Fruit fly (Drosophila melanogaster) whole organism, embryonic: ENCODE measurements around the gene msps.

Experiments used
- ATbp ChIP-seq: fragments of 200-800 bp; sonication (Bioruptor generic); optimal IDR thresholded peaks from 2 replicates; lab custom pipeline; 2017; ENCODE audit warnings: missing biosample characterization, mild to moderate bottlenecking, missing genetic modification characterization, missing genetic modification reagents
- Aef1 ChIP-seq: fragments of 200-800 bp; sonication (Bioruptor generic); IDR thresholded peaks from 3 replicates; pipeline ENCODE4 v1.3.6; 2022; ENCODE audit warnings: missing biosample characterization, missing genetic modification characterization
- Asciz ChIP-seq: fragments of 200-800 bp; sonication (Bioruptor generic); optimal IDR thresholded peaks from 2 replicates; lab custom pipeline; 2017; ENCODE audit warnings: missing biosample characterization, mild to moderate bottlenecking, missing genetic modification characterization, missing genetic modification reagents
- CG10462 ChIP-seq: fragments of 200-800 bp; sonication (Bioruptor generic); optimal IDR thresholded peaks from 2 replicates; lab custom pipeline; 2016; ENCODE audit warnings: missing biosample characterization, missing genetic modification characterization
- CG10565 ChIP-seq: fragments of 200-800 bp; sonication (Bioruptor generic); optimal IDR thresholded peaks from 3 replicates; lab custom pipeline; 2016; ENCODE audit warnings: missing biosample characterization, mild to moderate bottlenecking, missing genetic modification characterization
- CG10654 ChIP-seq: fragments of 200-800 bp; sonication (Bioruptor generic); optimal IDR thresholded peaks from 2 replicates; lab custom pipeline; 2016; ENCODE audit warnings: missing biosample characterization, missing genetic modification characterization
- CG11723 ChIP-seq: fragments of 200-800 bp; sonication (Bioruptor generic); optimal IDR thresholded peaks from 2 replicates; lab custom pipeline; 2017; ENCODE audit warnings: missing biosample characterization, mild to moderate bottlenecking, missing genetic modification characterization
- CG15269 ChIP-seq: fragments of 200-800 bp; sonication (Bioruptor generic); optimal IDR thresholded peaks from 2 replicates; lab custom pipeline; 2018; ENCODE audit warnings: missing biosample characterization, mild to moderate bottlenecking, missing genetic modification characterization, moderate library complexity
- CG1529 ChIP-seq: fragments of 200-800 bp; sonication (Bioruptor generic); optimal IDR thresholded peaks from 3 replicates; lab custom pipeline; 2018; ENCODE audit warnings: missing biosample characterization, missing genetic modification characterization
- CG16779 ChIP-seq: fragments of 200-800 bp; sonication (Bioruptor generic); IDR thresholded peaks from 2 replicates; pipeline ENCODE4 v1.3.6; 2022; ENCODE audit warnings: missing biosample characterization, missing genetic modification characterization
- CG16815 ChIP-seq: fragments of 200-800 bp; sonication (Bioruptor generic); optimal IDR thresholded peaks from 3 replicates; lab custom pipeline; 2017; ENCODE audit warnings: missing biosample characterization, mild to moderate bottlenecking, missing genetic modification characterization
- CG16863 ChIP-seq: fragments of 200-800 bp; sonication (Bioruptor generic); optimal IDR thresholded peaks from 3 replicates; lab custom pipeline; 2016; ENCODE audit warnings: missing biosample characterization, missing genetic modification characterization
- CG17361 ChIP-seq: fragments of 200-800 bp; sonication (Bioruptor generic); IDR thresholded peaks from 3 replicates; pipeline ENCODE4 v1.3.6; 2022; ENCODE audit warnings: missing biosample characterization, missing genetic modification characterization
- CG17568 ChIP-seq: fragments of 200-800 bp; sonication (Bioruptor generic); optimal IDR thresholded peaks from 2 replicates; lab custom pipeline; 2018; ENCODE audit warnings: missing biosample characterization, mild to moderate bottlenecking, missing genetic modification characterization, moderate library complexity
- CG17912 ChIP-seq: fragments of 200-800 bp; sonication (Bioruptor generic); optimal IDR thresholded peaks from 2 replicates; lab custom pipeline; 2018; ENCODE audit warnings: missing biosample characterization, mild to moderate bottlenecking, missing genetic modification characterization
- CG2712 ChIP-seq: fragments of 200-800 bp; optimal IDR thresholded peaks from 3 replicates; lab custom pipeline; 2019; ENCODE audit warnings: missing biosample characterization, mild to moderate bottlenecking, missing genetic modification characterization, moderate library complexity
- CG30431 ChIP-seq: fragments of 200-800 bp; sonication (Bioruptor generic); optimal IDR thresholded peaks from 2 replicates; lab custom pipeline; 2017; ENCODE audit warnings: missing biosample characterization, missing genetic modification characterization
- CG31365 ChIP-seq: fragments of 200-800 bp; sonication (Bioruptor generic); optimal IDR thresholded peaks from 2 replicates; lab custom pipeline; 2018; ENCODE audit warnings: missing biosample characterization, mild to moderate bottlenecking, missing genetic modification characterization
- CG33213 ChIP-seq: fragments of 200-800 bp; sonication (Bioruptor generic); optimal IDR thresholded peaks from 3 replicates; lab custom pipeline; 2016; ENCODE audit warnings: missing biosample characterization, missing genetic modification characterization
- CG33557 ChIP-seq: fragments of 200-800 bp; sonication (Bioruptor generic); optimal IDR thresholded peaks from 2 replicates; lab custom pipeline; 2019; ENCODE audit warnings: missing biosample characterization, mild to moderate bottlenecking, missing genetic modification characterization, moderate library complexity
- CG3407 ChIP-seq: fragments of 200-800 bp; sonication (Bioruptor generic); optimal IDR thresholded peaks from 2 replicates; lab custom pipeline; 2018; ENCODE audit warnings: missing biosample characterization, mild to moderate bottlenecking, missing genetic modification characterization
- CG34422 ChIP-seq: fragments of 200-800 bp; sonication (Bioruptor generic); IDR thresholded peaks from 3 replicates; pipeline ENCODE4 v1.3.6; 2022; ENCODE audit warnings: missing biosample characterization, missing genetic modification characterization
- CG4282 ChIP-seq: fragments of 200-800 bp; sonication (Bioruptor generic); optimal IDR thresholded peaks from 2 replicates; lab custom pipeline; 2016; ENCODE audit warnings: missing biosample characterization, missing genetic modification characterization
- CG4820 ChIP-seq: fragments of 200-800 bp; sonication (Bioruptor generic); optimal IDR thresholded peaks from 3 replicates; lab custom pipeline; 2016; ENCODE audit warnings: missing biosample characterization, missing genetic modification characterization
- CG6654 ChIP-seq: fragments of 200-800 bp; sonication (Bioruptor generic); optimal IDR thresholded peaks from 2 replicates; lab custom pipeline; 2017; ENCODE audit warnings: missing biosample characterization, mild to moderate bottlenecking, missing genetic modification characterization
- CG6683 ChIP-seq: fragments of 200-800 bp; sonication (Bioruptor generic); optimal IDR thresholded peaks from 2 replicates; lab custom pipeline; 2017; ENCODE audit warnings: missing biosample characterization, mild to moderate bottlenecking, missing genetic modification characterization, missing genetic modification reagents
- CG6765 ChIP-seq: fragments of 200-800 bp; sonication (Bioruptor generic); optimal IDR thresholded peaks from 3 replicates; lab custom pipeline; 2017; ENCODE audit warnings: missing biosample characterization, mild to moderate bottlenecking, missing genetic modification characterization
- CG7357 ChIP-seq: fragments of 200-800 bp; sonication (Bioruptor generic); IDR thresholded peaks from 3 replicates; pipeline ENCODE4 v1.3.6; 2022; ENCODE audit warnings: missing biosample characterization, missing genetic modification characterization
- CG7839 ChIP-seq: fragments of 200-800 bp; sonication (Bioruptor generic); optimal IDR thresholded peaks from 3 replicates; lab custom pipeline; 2018; ENCODE audit warnings: missing biosample characterization, mild to moderate bottlenecking, missing genetic modification characterization, moderate library complexity
- CTCF ChIP-seq: fragments of 200-800 bp; sonication (Bioruptor generic); optimal IDR thresholded peaks from 2 replicates; lab custom pipeline; 2017; ENCODE audit warnings: missing biosample characterization, mild to moderate bottlenecking, missing genetic modification characterization, moderate library complexity
- Dfd ChIP-seq, 2 experiments: fragments of >200 bp; optimal IDR thresholded peaks; 2 replicates each; lab custom pipeline; 2017; ENCODE audit warnings: missing biosample characterization in 2 of 2, missing genetic modification characterization in 2 of 2
- Fer3 ChIP-seq: fragments of 200-800 bp; sonication (Bioruptor generic); optimal IDR thresholded peaks from 2 replicates; lab custom pipeline; 2018; ENCODE audit warnings: missing biosample characterization, mild to moderate bottlenecking, missing genetic modification characterization, moderate library complexity
- Six4 ChIP-seq: fragments of 200-800 bp; sonication (Bioruptor generic); optimal IDR thresholded peaks from 2 replicates; lab custom pipeline; 2016; ENCODE audit warnings: missing biosample characterization, missing genetic modification characterization
- Sry-δ ChIP-seq: fragments of 200-800 bp; sonication (Bioruptor generic); optimal IDR thresholded peaks from 2 replicates; lab custom pipeline; 2016; ENCODE audit warnings: missing biosample characterization, missing genetic modification characterization
- al ChIP-seq: fragments of 200-800 bp; sonication (Bioruptor generic); IDR thresholded peaks from 2 replicates; pipeline ENCODE4 v1.3.6; 2022; ENCODE audit warnings: missing biosample characterization, missing genetic modification characterization
- amos ChIP-seq: fragments of 200-800 bp; sonication (Bioruptor generic); IDR thresholded peaks from 2 replicates; pipeline ENCODE4 v1.3.6; 2022; ENCODE audit warnings: missing biosample characterization, missing genetic modification characterization; ENCODE audit not compliant: partially characterized antibody
- aop ChIP-seq: fragments of 200-800 bp; sonication (Bioruptor generic); IDR thresholded peaks from 2 replicates; pipeline ENCODE4 v1.3.6; 2022; ENCODE audit warnings: missing biosample characterization, missing genetic modification characterization
- bab2 ChIP-seq: fragments of 200-800 bp; sonication (Bioruptor generic); optimal IDR thresholded peaks from 2 replicates; lab custom pipeline; 2016; ENCODE audit warnings: missing biosample characterization, missing genetic modification characterization
- cg ChIP-seq: fragments of 200-800 bp; sonication (Bioruptor generic); optimal IDR thresholded peaks from 3 replicates; lab custom pipeline; 2019; ENCODE audit warnings: missing biosample characterization, mild to moderate bottlenecking, missing genetic modification characterization, moderate library complexity
- crol ChIP-seq: fragments of 200-800 bp; sonication (Bioruptor generic); IDR thresholded peaks from 2 replicates; pipeline ENCODE4 v1.3.6; 2022; ENCODE audit warnings: missing biosample characterization, missing genetic modification characterization
- dimm ChIP-seq: fragments of 200-800 bp; sonication (Bioruptor generic); IDR thresholded peaks from 2 replicates; pipeline ENCODE4 v1.3.6; 2022; ENCODE audit warnings: missing biosample characterization, missing genetic modification characterization
- eve ChIP-seq, 2 experiments: fragments of >200 bp; optimal IDR thresholded peaks; 2 replicates each; lab custom pipeline; 2017; ENCODE audit warnings: missing biosample characterization in 2 of 2, missing genetic modification characterization in 2 of 2
- hth ChIP-seq: fragments of >200 bp; optimal IDR thresholded peaks from 2 replicates; lab custom pipeline; 2017; ENCODE audit warnings: inconsistent platforms
- klu ChIP-seq: fragments of 200-800 bp; sonication (Bioruptor generic); IDR thresholded peaks from 2 replicates; pipeline ENCODE4 v1.3.6; 2022; ENCODE audit warnings: missing biosample characterization, missing genetic modification characterization
- knrl ChIP-seq: fragments of 200-800 bp; sonication (Bioruptor generic); IDR thresholded peaks from 3 replicates; pipeline ENCODE4 v1.3.6; 2022; ENCODE audit warnings: missing biosample characterization, missing genetic modification characterization; ENCODE audit not compliant: partially characterized antibody
- lmd ChIP-seq: fragments of 200-800 bp; sonication (Bioruptor generic); IDR thresholded peaks from 2 replicates; pipeline ENCODE4 v1.3.6; 2022; ENCODE audit warnings: missing biosample characterization, missing genetic modification characterization
- mam ChIP-seq: fragments of 200-800 bp; sonication (Bioruptor generic); optimal IDR thresholded peaks from 3 replicates; lab custom pipeline; 2016; ENCODE audit warnings: missing biosample characterization, missing genetic modification characterization
- oc ChIP-seq: fragments of 200-800 bp; sonication (Bioruptor generic); optimal IDR thresholded peaks from 2 replicates; lab custom pipeline; 2018; ENCODE audit warnings: missing biosample characterization, mild to moderate bottlenecking, missing genetic modification characterization, moderate library complexity
- ranshi ChIP-seq: fragments of 200-800 bp; sonication (Bioruptor generic); IDR thresholded peaks from 2 replicates; pipeline ENCODE4 v1.3.6; 2022; ENCODE audit warnings: missing biosample characterization, missing genetic modification characterization
- salm ChIP-seq: fragments of 200-800 bp; sonication (Bioruptor generic); optimal IDR thresholded peaks from 2 replicates; lab custom pipeline; 2018; ENCODE audit warnings: missing biosample characterization, mild to moderate bottlenecking, missing genetic modification characterization
- sens ChIP-seq: fragments of 200-800 bp; sonication (Bioruptor generic); peaks from one replicate; lab custom pipeline; 2016; ENCODE audit warnings: missing biosample characterization, missing genetic modification characterization
- trem ChIP-seq: fragments of 200-800 bp; optimal IDR thresholded peaks from 3 replicates; lab custom pipeline; 2019; ENCODE audit warnings: missing biosample characterization, mild to moderate bottlenecking, missing genetic modification characterization, moderate library complexity
- unpg ChIP-seq: fragments of 200-800 bp; sonication (Bioruptor generic); optimal IDR thresholded peaks from 3 replicates; lab custom pipeline; 2018; ENCODE audit warnings: missing biosample characterization, mild to moderate bottlenecking, missing genetic modification characterization, moderate library complexity

msps gene

dm6 chr3R:16005943-16006342 is 44.7 kb upstream of the msps start (continued):
- TF ChIP-seq crol (GFP tag; lab: Robert Waterston, UW) (no peak), CG6683 (GFP tag; lab: Kevin White, UChicago) (no peak), amos (GFP tag; lab: Robert Waterston, UW) (no peak), CG7839 (tag; lab: Kevin White, UChicago) (peak; percentile 52), CG10462 (GFP tag; lab: Kevin White, UChicago) (peak; percentile 7), eve (GFP tag; optimal IDR thresholded peaks at IDR 0.05; lab: Kevin White, UChicago) (no peak), CG1529 (GFP tag; lab: Kevin White, UChicago) (peak; percentile 37), Six4 (GFP tag; lab: Kevin White, UChicago) (no peak), klu (no peak), CG7357 (GFP tag; lab: Robert Waterston, UW) (no peak), Asciz (GFP tag; lab: Kevin White, UChicago) (peak; percentile 81), CG4820 (GFP tag; lab: Kevin White, UChicago) (no peak), aop (GFP tag; lab: Robert Waterston, UW) (no peak), CTCF (GFP tag; lab: Kevin White, UChicago) (no peak), oc (tag; lab: Kevin White, UChicago) (no peak), CG3407 (GFP tag; lab: Kevin White, UChicago) (peak; percentile 49), hth (no peak), bab2 (GFP tag; lab: Kevin White, UChicago) (peak; percentile 55), dimm (GFP tag; lab: Robert Waterston, UW) (no peak), CG31365 (tag; lab: Kevin White, UChicago) (peak; percentile 47), CG15269 (peak; percentile 38), CG16863 (GFP tag; lab: Kevin White, UChicago) (no peak), CG17912 (GFP tag; lab: Kevin White, UChicago) (peak; percentile 49), knrl (GFP tag; lab: Robert Waterston, UW) (no peak), mam (GFP tag; lab: Kevin White, UChicago) (no peak), Aef1 (GFP tag; lab: Robert Waterston, UW) (no peak), CG34422 (no peak), CG17361 (GFP tag; lab: Robert Waterston, UW) (no peak), Dfd (GFP tag; optimal IDR thresholded peaks at IDR 0.05; lab: Kevin White, UChicago) (no peak), CG11723 (GFP tag; lab: Kevin White, UChicago) (peak; percentile 52), CG16815 (GFP tag; lab: Kevin White, UChicago) (no peak), ATbp (GFP tag; lab: Kevin White, UChicago) (peak; percentile 84), CG6654 (GFP tag; lab: Kevin White, UChicago) (no peak), sens (GFP tag; lab: Kevin White, UChicago) (peak; percentile 92), al (no peak), Sry-δ (GFP tag; lab: Kevin White, UChicago) (no peak), CG16779 (GFP tag; lab: Robert Waterston, UW) (no peak), cg (no peak), ranshi (GFP tag; lab: Robert Waterston, UW) (no peak), unpg (GFP tag; lab: Kevin White, UChicago) (peak; percentile 61), CG10565 (GFP tag; lab: Kevin White, UChicago) (no peak), salm (tag; lab: Kevin White, UChicago) (peak; percentile 44), CG33557 (GFP tag; lab: Kevin White, UChicago) (peak; percentile 62), CG30431 (GFP tag; lab: Kevin White, UChicago) (no peak), trem (no peak), lmd (GFP tag; lab: Robert Waterston, UW) (no peak), CG6765 (GFP tag; lab: Kevin White, UChicago) (peak; percentile 36), CG2712 (peak; percentile 7), CG33213 (GFP tag; lab: Kevin White, UChicago) (peak; percentile 29), CG17568 (GFP tag; lab: Kevin White, UChicago) (peak; percentile 78), CG10654 (GFP tag; lab: Kevin White, UChicago) (no peak), CG4282 (GFP tag; lab: Kevin White, UChicago) (no peak), Fer3 (tag; lab: Kevin White, UChicago) (peak; percentile 51)
